Fruit fly (Drosophila melanogaster): ENCODE results near the gene Remo.

- TF ChIP-seq Dll (optimal IDR thresholded peaks at IDR 0.05) (no peak), psq (optimal IDR thresholded peaks at IDR 0.05) (no peak), CG8478 (optimal IDR thresholded peaks at IDR 0.05) (no peak), usp (GFP tag; optimal IDR thresholded peaks at IDR 0.05) (no peak), EcR (GFP tag; optimal IDR thresholded peaks at IDR 0.05) (no peak)
Observed at dm6 chrX:13238294-13238917, 49.4 kb upstream of the Remo start.

All from whole organism.